Fruit fly (Drosophila melanogaster) whole organism, embryonic: ENCODE data around the gene CG15418.

ENCODE experiments used
- Aef1 ChIP-seq: fragments of 200-800 bp; sonication (Bioruptor generic); IDR thresholded peaks from 3 replicates; pipeline ENCODE4 v1.3.6; 2022; ENCODE audit warnings: missing biosample characterization, missing genetic modification characterization
- CG1024 ChIP-seq: fragments of 200-800 bp; sonication (Bioruptor generic); IDR thresholded peaks from 2 replicates; pipeline ENCODE4 v1.3.6; 2022; ENCODE audit warnings: missing biosample characterization, missing genetic modification characterization
- CG10959 ChIP-seq: fragments of 200-800 bp; sonication (Bioruptor generic); IDR thresholded peaks from 2 replicates; pipeline ENCODE4 v1.3.6; 2022; ENCODE audit warnings: missing biosample characterization, missing genetic modification characterization
- CG11085 ChIP-seq: fragments of 200-800 bp; sonication (Bioruptor generic); IDR thresholded peaks from 2 replicates; pipeline ENCODE4 v1.3.6; 2022; ENCODE audit warnings: missing biosample characterization, missing genetic modification characterization
- CG11093 ChIP-seq: fragments of 200-800 bp; sonication (Bioruptor generic); IDR thresholded peaks from 3 replicates; pipeline ENCODE4 v1.3.6; 2022; ENCODE audit warnings: missing biosample characterization, missing genetic modification characterization
- CG11696 ChIP-seq: fragments of 200-800 bp; sonication (Bioruptor generic); IDR thresholded peaks from 2 replicates; pipeline ENCODE4 v1.3.6; 2022; ENCODE audit warnings: missing biosample characterization, missing genetic modification characterization
- CG12659 ChIP-seq: fragments of 200-800 bp; sonication (Bioruptor generic); optimal IDR thresholded peaks from 3 replicates; lab custom pipeline; 2017; ENCODE audit warnings: mild to moderate bottlenecking, missing biosample characterization, missing genetic modification reagents, missing genetic modification characterization
- CG12769 ChIP-seq: fragments of 200-800 bp; sonication (Bioruptor generic); optimal IDR thresholded peaks from 2 replicates; lab custom pipeline; 2019; ENCODE audit warnings: missing biosample characterization, mild to moderate bottlenecking, missing genetic modification characterization, moderate library complexity
- CG13894 ChIP-seq: fragments of 200-800 bp; sonication (Bioruptor generic); optimal IDR thresholded peaks from 3 replicates; lab custom pipeline; 2018; ENCODE audit warnings: missing biosample characterization, mild to moderate bottlenecking, missing genetic modification characterization, moderate library complexity
- CG14441 ChIP-seq: fragments of 200-800 bp; sonication (Bioruptor generic); IDR thresholded peaks from 2 replicates; pipeline ENCODE4 v1.3.6; 2022; ENCODE audit warnings: missing biosample characterization, missing genetic modification characterization
- CG16779 ChIP-seq: fragments of 200-800 bp; sonication (Bioruptor generic); IDR thresholded peaks from 2 replicates; pipeline ENCODE4 v1.3.6; 2022; ENCODE audit warnings: missing biosample characterization, missing genetic modification characterization
- CG17359 ChIP-seq: fragments of 200-800 bp; sonication (Bioruptor generic); optimal IDR thresholded peaks from 3 replicates; lab custom pipeline; 2018; ENCODE audit warnings: missing biosample characterization, mild to moderate bottlenecking, missing genetic modification characterization, moderate library complexity
- CG17612 ChIP-seq: fragments of 200-800 bp; sonication (Bioruptor generic); IDR thresholded peaks from 2 replicates; pipeline ENCODE4 v1.3.6; 2022; ENCODE audit warnings: missing biosample characterization, missing genetic modification characterization
- CG17829 ChIP-seq: fragments of 200-800 bp; optimal IDR thresholded peaks from 2 replicates; lab custom pipeline; 2019; ENCODE audit warnings: missing biosample characterization, mild to moderate bottlenecking, missing genetic modification characterization, moderate library complexity
- CG18619 ChIP-seq: fragments of 200-800 bp; sonication (Bioruptor generic); optimal IDR thresholded peaks from 3 replicates; lab custom pipeline; 2017; ENCODE audit warnings: missing biosample characterization, mild to moderate bottlenecking, missing genetic modification characterization
- CG18764 ChIP-seq: fragments of 200-800 bp; sonication (Bioruptor generic); optimal IDR thresholded peaks from 3 replicates; lab custom pipeline; 2016; ENCODE audit warnings: missing biosample characterization, missing genetic modification characterization
- CG30431 ChIP-seq: fragments of 200-800 bp; sonication (Bioruptor generic); optimal IDR thresholded peaks from 2 replicates; lab custom pipeline; 2017; ENCODE audit warnings: missing biosample characterization, missing genetic modification characterization
- CG6791 ChIP-seq: fragments of 200-800 bp; sonication (Bioruptor generic); IDR thresholded peaks from 3 replicates; pipeline ENCODE4 v1.3.6; 2022; ENCODE audit warnings: missing biosample characterization, missing genetic modification characterization; ENCODE audit not compliant: partially characterized antibody
- CG9876 ChIP-seq: fragments of 200-800 bp; sonication (Bioruptor generic); optimal IDR thresholded peaks from 2 replicates; lab custom pipeline; 2016; ENCODE audit warnings: missing biosample characterization, missing genetic modification characterization
- CG9932 ChIP-seq: fragments of 200-800 bp; sonication (Bioruptor generic); IDR thresholded peaks from 2 replicates; pipeline ENCODE4 v1.3.6; 2022; ENCODE audit warnings: missing biosample characterization, missing genetic modification characterization
- CHES-1-like ChIP-seq: fragments of 200-800 bp; sonication (Bioruptor generic); optimal IDR thresholded peaks from 2 replicates; lab custom pipeline; 2016; ENCODE audit warnings: missing biosample characterization, missing genetic modification characterization
- D ChIP-seq, 2 experiments: fragments of 200-800 bp in 1 of 2; fragments of >200 bp in 1 of 2; sonication (Bioruptor generic) in 1 of 2; optimal IDR thresholded peaks; 2 replicates in 1 of 2; 3 replicates in 1 of 2; lab custom pipeline; 2017; ENCODE audit warnings: mild to moderate bottlenecking in 1 of 2, missing biosample characterization in 1 of 2, missing genetic modification characterization in 1 of 2, missing genetic modification reagents in 1 of 2
- Dad ChIP-seq: fragments of 200-800 bp; sonication (Bioruptor generic); optimal IDR thresholded peaks from 3 replicates; lab custom pipeline; 2016; ENCODE audit warnings: missing biosample characterization, missing genetic modification characterization
- Dip2 ChIP-seq: fragments of 200-800 bp; sonication (Bioruptor generic); IDR thresholded peaks from 2 replicates; pipeline ENCODE4 v1.3.6; 2022; ENCODE audit warnings: missing biosample characterization, missing genetic modification characterization
- Doc2 ChIP-seq: fragments of 200-800 bp; sonication (Bioruptor generic); IDR thresholded peaks from 2 replicates; pipeline ENCODE4 v1.3.6; 2022; ENCODE audit warnings: missing biosample characterization, missing genetic modification characterization
- HLH4C ChIP-seq: fragments of 200-800 bp; sonication (Bioruptor generic); IDR thresholded peaks from 3 replicates; pipeline ENCODE4 v1.3.6; 2022; ENCODE audit warnings: missing biosample characterization, missing genetic modification characterization; ENCODE audit not compliant: partially characterized antibody
- Hr78 ChIP-seq, 2 experiments: fragments of 200-800 bp in 1 of 2; fragments of >200 bp in 1 of 2; sonication (Bioruptor generic) in 1 of 2; optimal IDR thresholded peaks; 2 replicates each; lab custom pipeline; 2017 to 2019; ENCODE audit warnings: missing biosample characterization in 2 of 2, missing genetic modification characterization in 2 of 2, mild to moderate bottlenecking in 1 of 2, moderate library complexity in 1 of 2
- Lpt ChIP-seq: fragments of >200 bp; optimal IDR thresholded peaks from 2 replicates; lab custom pipeline; 2018; ENCODE audit warnings: missing biosample characterization, missing genetic modification characterization
- Neu2 ChIP-seq: fragments of 200-800 bp; sonication (Bioruptor generic); optimal IDR thresholded peaks from 3 replicates; lab custom pipeline; 2016; ENCODE audit warnings: missing biosample characterization, missing genetic modification characterization, borderline replicate concordance
- Oaz ChIP-seq: fragments of 200-800 bp; sonication (Bioruptor generic); IDR thresholded peaks from 2 replicates; pipeline ENCODE4 v1.3.6; 2022; ENCODE audit warnings: missing biosample characterization, missing genetic modification characterization
- Optix ChIP-seq: fragments of 200-800 bp; sonication (Bioruptor generic); IDR thresholded peaks from 3 replicates; pipeline ENCODE4 v1.3.6; 2022; ENCODE audit warnings: missing biosample characterization, missing genetic modification characterization
- Ravus ChIP-seq: fragments of 200-800 bp; sonication (Bioruptor generic); IDR thresholded peaks from 2 replicates; pipeline ENCODE4 v1.3.6; 2022; ENCODE audit warnings: missing biosample characterization, missing genetic modification characterization
- Ssrp ChIP-seq: fragments of 200-800 bp; sonication (Bioruptor generic); optimal IDR thresholded peaks from 2 replicates; lab custom pipeline; 2018; ENCODE audit warnings: missing biosample characterization, mild to moderate bottlenecking, missing genetic modification characterization, moderate library complexity
- ap ChIP-seq: fragments of 200-800 bp; sonication (Bioruptor generic); IDR thresholded peaks from 2 replicates; pipeline ENCODE4 v1.3.6; 2022; ENCODE audit warnings: missing biosample characterization, missing genetic modification characterization
- dan ChIP-seq: fragments of 200-800 bp; sonication (Bioruptor generic); IDR thresholded peaks from 2 replicates; pipeline ENCODE4 v1.3.6; 2022; ENCODE audit warnings: missing biosample characterization, missing genetic modification characterization
- dpn ChIP-seq, 2 experiments: fragments of 200-800 bp; sonication (Bioruptor generic); optimal IDR thresholded peaks; 3 replicates each; lab custom pipeline; 2016; ENCODE audit warnings: missing biosample characterization in 2 of 2, missing genetic modification characterization in 2 of 2
- fd102C ChIP-seq: fragments of 200-800 bp; sonication (Bioruptor generic); optimal IDR thresholded peaks from 2 replicates; lab custom pipeline; 2018; ENCODE audit warnings: missing biosample characterization, mild to moderate bottlenecking, missing genetic modification characterization, moderate library complexity
- gem ChIP-seq: fragments of 200-800 bp; sonication (Bioruptor generic); optimal IDR thresholded peaks from 2 replicates; lab custom pipeline; 2019; ENCODE audit warnings: missing biosample characterization, mild to moderate bottlenecking, missing genetic modification characterization, moderate library complexity
- grau ChIP-seq: fragments of 200-800 bp; optimal IDR thresholded peaks from 3 replicates; lab custom pipeline; 2019; ENCODE audit warnings: missing biosample characterization, mild to moderate bottlenecking, missing genetic modification characterization, moderate library complexity
- jumu ChIP-seq: fragments of 200-800 bp; sonication (Bioruptor generic); optimal IDR thresholded peaks from 3 replicates; lab custom pipeline; 2016; ENCODE audit warnings: missing biosample characterization, missing genetic modification characterization
- ken ChIP-seq: fragments of 200-800 bp; sonication (Bioruptor generic); IDR thresholded peaks from 3 replicates; pipeline ENCODE4 v1.3.6; 2022; ENCODE audit warnings: missing biosample characterization, missing genetic modification characterization
- klu ChIP-seq: fragments of 200-800 bp; sonication (Bioruptor generic); IDR thresholded peaks from 2 replicates; pipeline ENCODE4 v1.3.6; 2022; ENCODE audit warnings: missing biosample characterization, missing genetic modification characterization
- lab ChIP-seq: fragments of 200-800 bp; sonication (Bioruptor generic); optimal IDR thresholded peaks from 3 replicates; lab custom pipeline; 2017; ENCODE audit warnings: missing biosample characterization, missing genetic modification characterization, mild to moderate bottlenecking, moderate library complexity, missing genetic modification reagents
- lov ChIP-seq, 2 experiments: fragments of 200-800 bp in 1 of 2; fragments of >200 bp in 1 of 2; sonication (Bioruptor generic) in 1 of 2; IDR thresholded peaks in 1 of 2; optimal IDR thresholded peaks in 1 of 2; 2 replicates in 1 of 2; 3 replicates in 1 of 2; pipeline versions ENCODE4 v1.3.6 to Lab custom; 2017 to 2022; ENCODE audit warnings: missing biosample characterization in 1 of 2, missing genetic modification characterization in 1 of 2
- mam ChIP-seq: fragments of 200-800 bp; sonication (Bioruptor generic); optimal IDR thresholded peaks from 3 replicates; lab custom pipeline; 2016; ENCODE audit warnings: missing biosample characterization, missing genetic modification characterization
- mirr ChIP-seq: fragments of 200-800 bp; sonication (Bioruptor generic); optimal IDR thresholded peaks from 3 replicates; lab custom pipeline; 2018; ENCODE audit warnings: missing biosample characterization, mild to moderate bottlenecking, missing genetic modification characterization
- otp ChIP-seq: fragments of 200-800 bp; sonication (Bioruptor generic); IDR thresholded peaks from 3 replicates; pipeline ENCODE4, ENCODE4 v1.3.6; 2022; ENCODE audit warnings: missing biosample characterization, missing genetic modification characterization
- repo ChIP-seq: fragments of 200-800 bp; sonication (Bioruptor generic); optimal IDR thresholded peaks from 2 replicates; lab custom pipeline; 2016; ENCODE audit warnings: missing biosample characterization, missing genetic modification characterization
- wor ChIP-seq: fragments of 200-800 bp; sonication (Bioruptor generic); IDR thresholded peaks from 2 replicates; pipeline ENCODE4 v1.3.6; 2022; ENCODE audit warnings: missing biosample characterization, missing genetic modification characterization
- zf30C ChIP-seq: fragments of 200-800 bp; sonication (Bioruptor generic); optimal IDR thresholded peaks from 3 replicates; lab custom pipeline; 2018; ENCODE audit warnings: missing biosample characterization, mild to moderate bottlenecking, missing genetic modification characterization
- zfh2 ChIP-seq: fragments of 200-800 bp; sonication (Bioruptor generic); optimal IDR thresholded peaks from 2 replicates; lab custom pipeline; 2016; ENCODE audit warnings: missing biosample characterization, missing genetic modification characterization

Gene CG15418

dm6 chr2L:3594000-3594399, 27.5 kb downstream of the CG15418 start (continued):
- TF ChIP-seq CG1024 (GFP tag; lab: Robert Waterston, UW) (no peak), zf30C (peak; percentile 83), CG6791 (GFP tag; lab: Robert Waterston, UW) (no peak), CHES-1-like (GFP tag; lab: Kevin White, UChicago) (no peak), Ravus (no peak), CG10959 (peak; percentile 78), CG12769 (tag; lab: Kevin White, UChicago) (peak; percentile 34), Ssrp (tag; lab: Kevin White, UChicago) (peak; percentile 43), Optix (GFP tag; lab: Robert Waterston, UW) (no peak), CG14441 (GFP tag; lab: Robert Waterston, UW) (no peak), repo (GFP tag; lab: Kevin White, UChicago) (peak; percentile 15), dpn (GFP tag; optimal IDR thresholded peaks at IDR 0.05; lab: Kevin White, UChicago) (peak; percentile 23 to 38), CG11696 (GFP tag; lab: Robert Waterston, UW) (peak; percentile 49; the same call in 1 of the 2 replicates), ken (GFP tag; lab: Robert Waterston, UW) (no peak), grau (tag; lab: Kevin White, UChicago) (peak; percentile 39), klu (no peak), CG17359 (peak; percentile 32), zfh2 (GFP tag; lab: Kevin White, UChicago) (no peak), CG13894 (tag; lab: Kevin White, UChicago) (no peak), CG11093 (no peak), otp (GFP tag; lab: Robert Waterston, UW) (peak; percentile 69; the same call in 1 of the 3 replicates), lab (GFP tag; lab: Kevin White, UChicago) (no peak), mam (GFP tag; lab: Kevin White, UChicago) (no peak), Hr78 (GFP tag; optimal IDR thresholded peaks at IDR 0.05; lab: Kevin White, UChicago) (no peak), Dip2 (GFP tag; lab: Robert Waterston, UW) (no peak), CG9876 (GFP tag; lab: Kevin White, UChicago) (peak; percentile 27), Neu2 (GFP tag; lab: Kevin White, UChicago) (no peak), CG16779 (GFP tag; lab: Robert Waterston, UW) (no peak), CG9932 (GFP tag; lab: Robert Waterston, UW) (no peak), CG12659 (GFP tag; lab: Kevin White, UChicago) (no peak), CG30431 (GFP tag; lab: Kevin White, UChicago) (peak; percentile 78), dan (GFP tag; lab: Robert Waterston, UW) (peak; percentile 72; the same call in 1 of the 2 replicates), wor (GFP tag; lab: Robert Waterston, UW) (no peak), CG18764 (GFP tag; lab: Kevin White, UChicago) (peak; percentile 26), mirr (GFP tag; lab: Kevin White, UChicago) (no peak), Oaz (no peak), CG17829 (peak; percentile 75), jumu (GFP tag; lab: Kevin White, UChicago) (peak; percentile 63), CG11085 (GFP tag; lab: Robert Waterston, UW) (no peak), lov (optimal IDR thresholded peaks at IDR 0.05; lab: Kevin White, UChicago) (no peak), lov (GFP tag; IDR thresholded peaks at IDR 0.05; lab: Robert Waterston, UW) (peak; percentile 69; the same call in 1 of the 3 replicates), Doc2 (GFP tag; lab: Robert Waterston, UW) (no peak), D (optimal IDR thresholded peaks at IDR 0.05; lab: Kevin White, UChicago) (no peak), D (GFP tag; optimal IDR thresholded peaks at IDR 0.05; lab: Kevin White, UChicago) (peak; percentile 33), Lpt (GFP tag; lab: Kevin White, UChicago) (no peak), gem (tag; lab: Kevin White, UChicago) (peak; percentile 65), fd102C (peak; percentile 46), CG17612 (GFP tag; lab: Robert Waterston, UW) (no peak), HLH4C (GFP tag; lab: Robert Waterston, UW) (no peak), ap (GFP tag; lab: Robert Waterston, UW) (no peak), Dad (GFP tag; lab: Kevin White, UChicago) (peak; percentile 30), CG18619 (no peak), Aef1 (no peak)
